Worm (Caenorhabditis elegans) whole organism, L4 larva: ENCODE data around the gene erfa-3.

Experiments used
- ZK337.2 ChIP-seq: fragments of 200-800 bp; sonication (Bioruptor generic); IDR thresholded peaks from 2 replicates; pipeline ENCODE4 v1.3.6; 2022; ENCODE audit warnings: missing genetic modification reagents, missing genetic modification characterization, missing compliant biosample characterization
- ama-1 ChIP-seq: fragments of 150-350 bp; optimal IDR thresholded peaks from 2 replicates; lab custom pipeline; 2014; ENCODE audit warnings: inconsistent platforms, mixed read lengths
- dmd-8 ChIP-seq: fragments of 200-800 bp; sonication (Bioruptor generic); IDR thresholded peaks from 2 replicates; pipeline ENCODE4 v1.3.6; 2022; ENCODE audit warnings: missing genetic modification characterization, missing compliant biosample characterization
- hlh-11 ChIP-seq: fragments of 200-800 bp; sonication (Bioruptor generic); optimal IDR thresholded peaks from 2 replicates; lab custom pipeline; 2018; ENCODE audit warnings: mild to moderate bottlenecking, missing genetic modification characterization, missing compliant biosample characterization
- lin-39 ChIP-seq: fragments of 150-350 bp; optimal IDR thresholded peaks from 2 replicates; lab custom pipeline; 2014; ENCODE audit warnings: missing biosample characterization, missing genetic modification reagents, missing genetic modification characterization
- lsy-2 ChIP-seq, 2 experiments: fragments of 150-350 bp in 1 of 2; sonication (generic microtip) in 1 of 2; optimal IDR thresholded peaks; 2 replicates each; lab custom pipeline; 2014 to 2017; ENCODE audit warnings: missing biosample characterization in 2 of 2, missing genetic modification characterization in 2 of 2
- mdl-1 ChIP-seq, 2 experiments: fragments of 150-350 bp in 1 of 2; sonication (generic microtip) in 1 of 2; optimal IDR thresholded peaks; 2 replicates each; lab custom pipeline; 2014 to 2017; ENCODE audit warnings: missing biosample characterization in 2 of 2, missing genetic modification characterization in 2 of 2
- nhr-11 ChIP-seq: fragments of 150-350 bp; optimal IDR thresholded peaks from 2 replicates; lab custom pipeline; 2014; ENCODE audit warnings: missing biosample characterization, missing genetic modification characterization
- snpc-4 ChIP-seq: fragments of 150-350 bp; optimal IDR thresholded peaks from 2 replicates; lab custom pipeline; 2014; ENCODE audit warnings: missing biosample characterization, missing genetic modification characterization
- unc-62 ChIP-seq, 3 experiments: fragments of 150-350 bp in 1 of 3; sonication (generic microtip); optimal IDR thresholded peaks in 2 of 3; peaks in 1 of 3; 1 replicate in 1 of 3; 2 replicates in 2 of 3; lab custom pipeline; 2014 to 2017; ENCODE audit warnings: missing biosample characterization in 3 of 3, missing genetic modification characterization in 3 of 3, missing genetic modification reagents in 3 of 3, missing genotype in 1 of 3
- ztf-11 ChIP-seq: fragments of 150-350 bp; optimal IDR thresholded peaks from 2 replicates; lab custom pipeline; 2014; ENCODE audit warnings: missing biosample characterization, missing genetic modification characterization

ce11 chrV:11161791-11162190 is 48.9 kb upstream of the erfa-3 start, which contains the start of gene srg-41:
- TF ChIP-seq lsy-2 (tag; optimal IDR thresholded peaks at IDR 0.05; lab: Kevin White, UChicago) (no peak), nhr-11 (tag; lab: Kevin White, UChicago) (no peak), ama-1 (no peak), ztf-11 (tag; lab: Kevin White, UChicago) (no peak), hlh-11 (tag; lab: Kevin White, UChicago) (no peak), dmd-8 (GFP tag; lab: Robert Waterston, UW) (no peak), mdl-1 (tag; optimal IDR thresholded peaks at IDR 0.05; lab: Kevin White, UChicago) (no peak), snpc-4 (tag; lab: Kevin White, UChicago) (no peak), lin-39 (tag; lab: Kevin White, UChicago) (no peak), ZK337.2 (no peak), unc-62 (GFP tag; optimal IDR thresholded peaks at IDR 0.05 in 1 of 2; lab: Kevin White, UChicago) (no peak), unc-62 (tag; optimal IDR thresholded peaks at IDR 0.05; lab: Kevin White, UChicago) (no peak)
